Worm (Caenorhabditis elegans) whole organism, early embryonic: ENCODE measurements around the gene Y37A1A.4.

Experiments used
- F13C5.2 ChIP-seq: sonication (generic microtip); optimal IDR thresholded peaks from 2 replicates; lab custom pipeline; 2017; ENCODE audit warnings: mild to moderate bottlenecking, missing genetic modification characterization, inconsistent platforms, missing compliant biosample characterization
- ama-1 ChIP-seq: fragments of 150-350 bp; optimal IDR thresholded peaks from 2 replicates; lab custom pipeline; 2014
- ceh-36 ChIP-seq: sonication (generic microtip); optimal IDR thresholded peaks from 2 replicates; lab custom pipeline; 2016; ENCODE audit warnings: missing genetic modification characterization, inconsistent platforms, missing compliant biosample characterization
- ets-7 ChIP-seq: sonication (generic microtip); optimal IDR thresholded peaks from 2 replicates; lab custom pipeline; 2016; ENCODE audit warnings: missing genotype, missing genetic modification characterization, missing compliant biosample characterization
- hmg-4 ChIP-seq: fragments of 200-800 bp; sonication (Bioruptor generic); optimal IDR thresholded peaks from 2 replicates; lab custom pipeline; 2018; ENCODE audit warnings: mild to moderate bottlenecking, missing genetic modification characterization, missing compliant biosample characterization
- hnd-1 ChIP-seq: sonication (generic microtip); optimal IDR thresholded peaks from 2 replicates; lab custom pipeline; 2016; ENCODE audit warnings: missing genetic modification characterization, missing compliant biosample characterization
- scrt-1 ChIP-seq: fragments of 200-800 bp; sonication (Bioruptor generic); IDR thresholded peaks from 2 replicates; pipeline ENCODE4 v1.3.6; 2022; ENCODE audit warnings: missing genetic modification characterization, missing compliant biosample characterization
- sea-1 ChIP-seq: fragments of 200-800 bp; sonication (Bioruptor generic); conservative IDR thresholded peaks from 2 replicates; pipeline ENCODE4 v1.3.6; 2022; ENCODE audit warnings: missing genetic modification characterization, missing compliant biosample characterization

DNA sequence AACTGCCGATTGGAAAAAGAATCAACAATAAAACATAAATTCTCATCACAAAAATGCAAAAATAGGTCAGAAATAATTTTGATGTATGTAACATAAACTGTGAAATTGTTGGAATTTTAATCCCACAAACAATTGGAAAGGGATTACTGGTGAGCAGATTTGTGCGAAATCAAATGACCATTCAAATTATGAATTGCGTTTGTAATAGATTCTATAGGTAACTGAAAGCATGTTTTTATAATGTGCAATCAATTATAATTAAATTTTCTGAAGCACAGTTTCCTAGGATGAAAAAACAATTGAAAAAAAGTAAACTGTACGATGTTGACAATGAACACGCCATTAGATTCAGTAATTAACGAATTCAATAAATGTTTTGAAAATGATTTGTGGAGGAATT lies 51.5 kb downstream of the Y37A1A.4 start, which contains the start of gene tor-1:
- no peak for TF ChIP-seq hmg-4 (GFP tag; lab: Kevin White, UChicago)
- TF ChIP-seq ama-1 (lab: Kevin White, UChicago): no peak
- TF ChIP-seq ceh-36 (tag; lab: Kevin White, UChicago): no peak
- TF ChIP-seq sea-1 (GFP tag; lab: Robert Waterston, UW): no peak
- no peak for TF ChIP-seq ets-7
- no peak for TF ChIP-seq scrt-1 (GFP tag; lab: Robert Waterston, UW)
- TF ChIP-seq hnd-1: no peak
- no peak for TF ChIP-seq F13C5.2 (tag; lab: Kevin White, UChicago)
